Worm (Caenorhabditis elegans): ENCODE results near the gene srt-13.
"Not testable (repeated sequence)": the region's sequence is repeated elsewhere in the genome, so short reads cannot be mapped to it uniquely, and the experiment has no call there.

The srt-13 gene

ce11 chrV:4260090-4260489 lies 10.1 kb upstream of the srt-13 start, which contains the start of gene srt-3:
srt-3 (minus strand) TSS chrV:4260190.
- no peak for TF ChIP-seq W03F9.2 (tag; optimal IDR thresholded peaks at IDR 0.05)
- TF ChIP-seq dao-5 (tag; optimal IDR thresholded peaks at IDR 0.05) = no peak
- no peak for TF ChIP-seq him-1 (tag; optimal IDR thresholded peaks at IDR 0.05)

ce11 chrV:4256474-4256873 lies 6.5 kb upstream of the srt-13 start, which contains the start of gene srt-14:
srt-14 (minus strand) TSS chrV:4256574.
- TF ChIP-seq dao-5 (tag; optimal IDR thresholded peaks at IDR 0.05) (no peak), W03F9.2 (tag; optimal IDR thresholded peaks at IDR 0.05) (no peak), him-1 (tag; optimal IDR thresholded peaks at IDR 0.05) (no peak)

- TF ChIP-seq him-1 (tag; optimal IDR thresholded peaks at IDR 0.05) (no peak), dao-5 (tag; optimal IDR thresholded peaks at IDR 0.05) (no peak), W03F9.2 (tag; optimal IDR thresholded peaks at IDR 0.05) (no peak)
These were observed 1.6 kb downstream of the srt-13 start for ce11 chrV:4248359-4248758.

ce11 chrV:4242431-4242830 lies 7.5 kb downstream of the srt-13 start, which contains the start of gene srt-12:
srt-12 (minus strand) TSS chrV:4242531.
- TF ChIP-seq dao-5 (tag; optimal IDR thresholded peaks at IDR 0.05) (no peak), W03F9.2 (tag; optimal IDR thresholded peaks at IDR 0.05) (no peak), him-1 (tag; optimal IDR thresholded peaks at IDR 0.05) (no peak)

ce11 chrV:4241555-4241954 lies 8.4 kb downstream of the srt-13 start:
- no peak for TF ChIP-seq W03F9.2 (tag; optimal IDR thresholded peaks at IDR 0.05)
- TF ChIP-seq him-1 (tag; optimal IDR thresholded peaks at IDR 0.05) = no peak
- no peak for TF ChIP-seq dao-5 (tag; optimal IDR thresholded peaks at IDR 0.05)

ce11 chrV:4240292-4240691 lies 9.7 kb downstream of the srt-13 start, which contains the start of gene srh-204:
srh-204 (minus strand) TSS chrV:4240392.
- TF ChIP-seq W03F9.2 (tag; optimal IDR thresholded peaks at IDR 0.05) (no peak), him-1 (tag; optimal IDR thresholded peaks at IDR 0.05) (no peak), dao-5 (tag; optimal IDR thresholded peaks at IDR 0.05) (no peak)

ce11 chrV:4236118-4236517 lies 13.8 kb downstream of the srt-13 start, which contains the start of gene nlp-13:
nlp-13 (plus strand) TSS chrV:4236418.
- TF ChIP-seq him-1 (tag; optimal IDR thresholded peaks at IDR 0.05) (no peak), dao-5 (tag; optimal IDR thresholded peaks at IDR 0.05) (no peak), W03F9.2 (tag; optimal IDR thresholded peaks at IDR 0.05) (no peak)

ce11 chrV:4219342-4219741 lies 30.6 kb downstream of the srt-13 start, which contains the start of gene nlp-9:
nlp-9 (plus strand) TSS chrV:4219642.
- no peak for TF ChIP-seq W03F9.2 (tag; optimal IDR thresholded peaks at IDR 0.05)

ce11 chrV:4218268-4218667 lies 31.7 kb downstream of the srt-13 start:
- no peak for TF ChIP-seq him-1 (tag; optimal IDR thresholded peaks at IDR 0.05)
- no peak for TF ChIP-seq dao-5 (tag; optimal IDR thresholded peaks at IDR 0.05)
- TF ChIP-seq W03F9.2 (tag; optimal IDR thresholded peaks at IDR 0.05) = no peak

- TF ChIP-seq him-1 (tag; optimal IDR thresholded peaks at IDR 0.05) (no peak), dao-5 (tag; optimal IDR thresholded peaks at IDR 0.05) (no peak), W03F9.2 (tag; optimal IDR thresholded peaks at IDR 0.05) (no peak)
These were observed 33.0 kb downstream of the srt-13 start for ce11 chrV:4216902-4217301.

- not testable (repeated sequence) for TF ChIP-seq dao-5, W03F9.2, him-1 (tag; optimal IDR thresholded peaks at IDR 0.05)
These were observed 34.1 kb downstream of the srt-13 start, which contains the start of gene H43I07.4 for ce11 chrV:4215856-4216255. H43I07.4 (plus strand) TSS chrV:4216156.

ce11 chrV:4211521-4211920 lies 38.4 kb downstream of the srt-13 start:
- TF ChIP-seq dao-5 (tag; optimal IDR thresholded peaks at IDR 0.05) (no peak), him-1 (tag; optimal IDR thresholded peaks at IDR 0.05) (no peak), W03F9.2 (tag; optimal IDR thresholded peaks at IDR 0.05) (no peak)

ce11 chrV:4204421-4204820 lies 45.5 kb downstream of the srt-13 start, which contains the start of gene H43I07.1:
H43I07.1 (plus strand) TSS chrV:4204721.
- TF ChIP-seq dao-5 (tag; optimal IDR thresholded peaks at IDR 0.05) = no peak
- no peak for TF ChIP-seq W03F9.2 (tag; optimal IDR thresholded peaks at IDR 0.05)
- no peak for TF ChIP-seq him-1 (tag; optimal IDR thresholded peaks at IDR 0.05)

- no peak for TF ChIP-seq W03F9.2 (tag; optimal IDR thresholded peaks at IDR 0.05)
- TF ChIP-seq dao-5 (tag; optimal IDR thresholded peaks at IDR 0.05) = no peak
- no peak for TF ChIP-seq him-1 (tag; optimal IDR thresholded peaks at IDR 0.05)
These were observed 50.8 kb downstream of the srt-13 start, which contains the start of gene rpac-40 for ce11 chrV:4199185-4199584. rpac-40 (plus strand) TSS chrV:4199485.

All from whole organism, L4/young adult.